Fruit fly (Drosophila melanogaster): ENCODE measurements around the gene CG34355.

The CG34355 gene

DNA sequence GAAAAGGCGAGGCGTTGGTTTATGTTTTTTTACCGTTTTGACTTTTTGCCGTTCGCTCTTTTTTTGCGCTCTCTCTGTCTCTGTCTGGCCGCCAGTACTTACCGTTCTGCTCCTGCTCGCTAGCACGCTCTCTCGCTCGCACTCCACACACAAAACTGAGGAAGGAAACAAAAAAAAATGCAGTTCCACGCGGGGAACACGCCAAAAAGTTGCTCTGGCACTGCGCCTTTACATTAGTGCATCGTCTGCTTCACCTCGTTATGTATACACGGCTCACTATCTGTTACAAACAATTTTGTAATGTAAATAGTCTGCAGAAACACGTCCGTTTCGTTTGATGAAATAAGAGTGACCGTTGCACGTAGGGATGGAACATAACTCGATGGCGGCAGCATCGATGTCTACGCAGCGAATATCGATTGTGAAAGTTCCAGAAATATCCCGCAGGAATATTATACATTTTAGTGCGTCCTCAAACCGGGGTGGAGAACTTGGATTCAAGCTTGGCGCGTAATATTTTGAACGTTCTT is 15.3 kb downstream of the CG34355 start, which contains the start of the genes CG33111 and eIF4G2:
CG33111 (minus strand) TSS at position 359 of the 530 bp plus-strand sequence.
eIF4G2 (minus strand) TSS at position 359 of the 530 bp plus-strand sequence.
- TF ChIP-seq EcR (GFP tag; optimal IDR thresholded peaks at IDR 0.05), result no peak
- peak; percentile 86 for TF ChIP-seq CG8478 (optimal IDR thresholded peaks at IDR 0.05)

DNA sequence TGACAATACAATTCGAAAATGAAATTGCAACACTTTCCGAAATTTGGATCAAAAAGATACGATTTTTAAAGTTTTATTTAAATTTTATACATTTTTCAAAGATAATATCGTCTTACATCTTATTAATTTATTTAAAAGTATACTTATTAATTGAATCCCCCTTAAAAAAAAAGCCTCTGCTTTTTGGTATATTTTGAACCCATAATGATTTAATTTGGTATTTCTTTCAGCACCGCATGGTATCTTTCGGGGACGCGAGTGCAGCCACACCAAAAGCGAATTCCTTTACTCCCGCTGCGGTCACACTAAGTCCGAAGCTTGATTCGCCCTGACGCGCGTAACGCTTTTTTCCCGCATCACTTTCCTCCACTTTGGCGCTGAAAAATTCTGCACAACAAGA is 16.6 kb downstream of the CG34355 start:
- TF ChIP-seq psq (optimal IDR thresholded peaks at IDR 0.05) (no peak), pan (optimal IDR thresholded peaks at IDR 0.05) (no peak), Dll (optimal IDR thresholded peaks at IDR 0.05) (no peak), EcR (GFP tag; optimal IDR thresholded peaks at IDR 0.05) (no peak), usp (GFP tag; optimal IDR thresholded peaks at IDR 0.05) (no peak), CG8478 (optimal IDR thresholded peaks at IDR 0.05) (no peak)

DNA sequence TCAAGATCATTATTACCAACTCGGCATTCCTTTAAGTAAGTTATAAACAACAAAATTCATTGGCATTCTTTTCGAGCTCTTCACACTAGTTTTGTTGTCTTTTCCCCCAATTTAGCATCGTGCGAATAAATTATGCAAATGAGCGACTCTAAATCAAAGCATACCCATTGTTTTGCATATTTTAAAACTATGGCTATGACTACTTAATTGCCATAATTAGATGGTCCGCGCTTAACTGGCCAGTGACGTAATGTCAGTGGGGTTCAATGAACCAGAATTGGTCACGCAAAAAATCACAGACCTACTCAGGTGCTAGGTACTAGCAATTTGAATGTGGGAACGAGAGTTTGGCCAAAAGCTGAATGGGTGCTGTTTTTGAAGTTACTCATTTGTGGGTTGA is 19.3 kb downstream of the CG34355 start:
- no peak for TF ChIP-seq EcR (GFP tag; optimal IDR thresholded peaks at IDR 0.05)
- peak; percentile 36 for TF ChIP-seq pan (optimal IDR thresholded peaks at IDR 0.05)

DNA sequence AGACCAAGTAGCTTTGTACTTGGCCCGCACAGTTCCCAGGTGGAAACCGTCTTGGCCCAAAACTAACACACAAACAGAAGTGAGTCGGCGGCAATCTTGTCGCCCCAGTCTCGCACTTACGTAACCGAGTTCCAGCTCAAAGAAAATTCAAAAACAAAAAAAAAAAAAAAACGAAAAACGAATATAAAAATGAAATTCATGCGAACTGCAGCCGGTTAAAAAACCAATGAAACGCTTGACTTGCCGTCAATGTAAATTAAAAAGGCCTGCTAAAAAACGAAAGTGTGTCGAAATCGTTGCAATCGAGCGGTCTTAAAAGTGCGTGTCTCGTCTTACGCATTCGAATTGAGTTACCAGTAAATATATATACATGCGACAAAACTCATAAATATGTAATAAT is 20.0 kb downstream of the CG34355 start:
- TF ChIP-seq CG8478 (optimal IDR thresholded peaks at IDR 0.05) (no peak), usp (GFP tag; optimal IDR thresholded peaks at IDR 0.05) (no peak), Dll (optimal IDR thresholded peaks at IDR 0.05) (no peak), EcR (GFP tag; optimal IDR thresholded peaks at IDR 0.05) (no peak)

DNA sequence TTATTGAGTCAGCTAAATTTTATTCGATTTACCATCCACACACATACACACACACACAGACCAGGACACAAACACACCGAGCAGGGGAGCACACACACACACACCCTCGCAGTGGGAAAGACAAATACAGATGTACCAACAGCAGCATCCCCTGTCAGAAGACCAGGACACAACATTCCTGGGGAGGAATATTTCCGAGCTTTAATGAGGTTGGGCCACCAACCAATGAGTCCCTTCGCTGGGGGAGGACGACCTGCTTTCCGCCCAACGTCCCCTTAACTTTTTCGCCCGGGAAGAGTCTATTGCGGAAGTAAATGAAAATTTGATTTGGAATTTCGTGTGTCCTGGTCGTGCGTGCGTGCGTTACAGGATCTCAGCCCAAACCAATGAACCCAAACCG is 23.4 kb downstream of the CG34355 start:
- no peak for TF ChIP-seq CG8478 (optimal IDR thresholded peaks at IDR 0.05)
- no peak for TF ChIP-seq pan (optimal IDR thresholded peaks at IDR 0.05)
- TF ChIP-seq Dll (optimal IDR thresholded peaks at IDR 0.05), result no peak
- TF ChIP-seq EcR (GFP tag; optimal IDR thresholded peaks at IDR 0.05), result no peak
- no peak for TF ChIP-seq usp (GFP tag; optimal IDR thresholded peaks at IDR 0.05)
- TF ChIP-seq psq (optimal IDR thresholded peaks at IDR 0.05), result no peak

DNA sequence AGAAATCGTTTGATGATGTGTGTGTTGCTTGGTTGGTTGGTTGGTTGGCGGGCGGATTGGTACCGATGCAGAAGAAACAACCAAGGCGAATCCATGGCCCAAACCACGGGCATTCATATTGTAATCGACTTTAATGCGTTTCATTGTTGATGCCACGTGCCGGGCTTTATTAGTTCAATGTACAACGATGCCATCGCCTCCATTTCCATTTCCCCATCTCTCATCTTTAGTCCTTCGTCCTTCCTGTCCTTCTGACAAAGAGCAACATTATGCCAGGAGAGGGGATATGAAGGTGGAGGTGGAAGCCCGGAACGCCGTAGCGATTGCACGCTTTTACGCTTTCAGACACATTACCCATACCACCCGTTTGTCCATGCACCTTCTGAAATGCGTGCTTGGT is 28.0 kb downstream of the CG34355 start:
- TF ChIP-seq pan (optimal IDR thresholded peaks at IDR 0.05) (no peak), CG8478 (optimal IDR thresholded peaks at IDR 0.05) (no peak), psq (optimal IDR thresholded peaks at IDR 0.05) (no peak), EcR (GFP tag; optimal IDR thresholded peaks at IDR 0.05) (no peak), usp (GFP tag; optimal IDR thresholded peaks at IDR 0.05) (no peak), Dll (optimal IDR thresholded peaks at IDR 0.05) (no peak)

DNA sequence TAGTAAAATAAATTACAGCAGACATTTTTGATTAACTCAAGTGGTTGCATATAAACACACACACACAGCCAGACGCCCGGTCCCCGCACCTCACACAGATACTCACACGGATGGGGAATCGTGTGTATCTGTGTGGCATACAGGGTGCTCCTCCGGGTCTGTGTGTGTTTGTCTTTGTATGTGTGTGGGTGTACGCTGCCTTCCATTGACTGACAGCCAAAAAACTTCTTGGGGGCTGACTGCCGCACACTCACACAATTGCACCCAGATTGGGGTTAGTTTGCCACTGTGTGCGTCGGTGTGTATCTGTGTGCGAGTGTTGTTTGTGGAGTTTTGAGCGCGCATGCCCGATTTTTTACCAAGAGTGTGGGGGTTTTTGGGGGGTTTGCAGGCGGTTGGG is 42.4 kb downstream of the CG34355 start:
- no peak for TF ChIP-seq EcR (GFP tag; optimal IDR thresholded peaks at IDR 0.05)
- TF ChIP-seq CG8478 (optimal IDR thresholded peaks at IDR 0.05), result no peak
- TF ChIP-seq Dll (optimal IDR thresholded peaks at IDR 0.05), result no peak
- no peak for TF ChIP-seq psq (optimal IDR thresholded peaks at IDR 0.05)
- TF ChIP-seq pan (optimal IDR thresholded peaks at IDR 0.05), result no peak
- TF ChIP-seq usp (GFP tag; optimal IDR thresholded peaks at IDR 0.05), result no peak

DNA sequence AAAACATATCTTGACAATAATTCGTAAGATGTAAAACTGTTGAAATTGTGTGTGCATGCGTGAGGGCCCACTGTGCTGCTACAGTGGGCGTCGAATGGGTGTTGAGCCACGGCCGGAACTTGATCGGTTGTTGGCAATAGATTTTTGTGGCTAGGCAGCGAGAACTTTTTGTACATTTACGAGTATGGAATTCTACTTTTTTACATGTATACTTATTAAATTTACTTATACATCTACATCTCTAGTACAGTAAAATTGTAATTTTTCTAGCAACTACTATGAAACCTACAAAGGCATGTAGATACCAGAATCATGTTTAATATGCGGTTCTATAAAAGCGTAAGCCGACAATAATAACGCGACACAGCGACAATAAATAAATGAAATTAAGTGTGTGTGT is 45.9 kb downstream of the CG34355 start:
- TF ChIP-seq Dll (optimal IDR thresholded peaks at IDR 0.05) (no peak), EcR (GFP tag; optimal IDR thresholded peaks at IDR 0.05) (no peak), pan (optimal IDR thresholded peaks at IDR 0.05) (no peak), psq (optimal IDR thresholded peaks at IDR 0.05) (no peak), CG8478 (optimal IDR thresholded peaks at IDR 0.05) (no peak), usp (GFP tag; optimal IDR thresholded peaks at IDR 0.05) (no peak)

DNA sequence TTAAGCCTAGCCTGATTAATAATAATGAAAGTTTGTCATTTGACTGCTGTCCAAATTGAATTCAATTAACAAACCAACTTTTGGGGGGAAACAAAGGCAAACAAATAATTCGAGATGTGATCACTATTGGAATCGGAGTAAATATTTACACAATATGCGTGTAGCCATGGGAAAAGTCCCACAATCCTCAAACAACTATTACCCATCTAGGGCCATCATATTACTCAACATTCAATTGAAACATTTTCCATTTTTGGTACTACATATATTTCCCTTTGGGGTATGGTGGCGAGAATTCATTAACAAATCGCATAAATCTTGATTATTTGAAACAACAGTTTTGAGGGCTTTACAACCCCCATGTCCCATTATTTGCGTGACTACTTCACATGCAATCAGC is 63.5 kb downstream of the CG34355 start:
- TF ChIP-seq Dll (optimal IDR thresholded peaks at IDR 0.05), result no peak
- no peak for TF ChIP-seq pan (optimal IDR thresholded peaks at IDR 0.05)
- TF ChIP-seq CG8478 (optimal IDR thresholded peaks at IDR 0.05), result no peak
- TF ChIP-seq EcR (GFP tag; optimal IDR thresholded peaks at IDR 0.05), result no peak
- TF ChIP-seq usp (GFP tag; optimal IDR thresholded peaks at IDR 0.05), result no peak
- TF ChIP-seq psq (optimal IDR thresholded peaks at IDR 0.05), result no peak

DNA sequence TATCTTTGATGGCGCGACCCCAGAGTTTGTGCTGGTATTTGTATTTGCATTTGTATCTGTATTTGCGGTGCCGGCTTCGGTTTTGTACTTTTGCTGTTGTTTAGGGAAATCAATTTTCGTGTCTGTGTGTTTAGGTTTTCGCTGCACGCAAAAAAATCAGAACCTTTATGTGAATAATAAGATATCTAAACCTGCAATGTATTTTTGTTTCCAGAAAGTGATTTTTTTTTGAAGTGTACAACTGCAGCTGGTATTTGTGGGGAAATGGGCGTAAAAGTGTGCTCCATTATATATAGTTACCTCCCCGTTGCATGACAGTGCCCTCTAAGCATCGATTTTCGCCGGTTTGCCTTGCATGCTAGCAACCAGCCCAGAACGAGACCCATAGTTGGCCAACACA is 64.2 kb downstream of the CG34355 start:
- TF ChIP-seq usp (GFP tag; optimal IDR thresholded peaks at IDR 0.05) (no peak), Dll (optimal IDR thresholded peaks at IDR 0.05) (no peak), EcR (GFP tag; optimal IDR thresholded peaks at IDR 0.05) (no peak), pan (optimal IDR thresholded peaks at IDR 0.05) (no peak), CG8478 (optimal IDR thresholded peaks at IDR 0.05) (no peak), psq (optimal IDR thresholded peaks at IDR 0.05) (no peak)

DNA sequence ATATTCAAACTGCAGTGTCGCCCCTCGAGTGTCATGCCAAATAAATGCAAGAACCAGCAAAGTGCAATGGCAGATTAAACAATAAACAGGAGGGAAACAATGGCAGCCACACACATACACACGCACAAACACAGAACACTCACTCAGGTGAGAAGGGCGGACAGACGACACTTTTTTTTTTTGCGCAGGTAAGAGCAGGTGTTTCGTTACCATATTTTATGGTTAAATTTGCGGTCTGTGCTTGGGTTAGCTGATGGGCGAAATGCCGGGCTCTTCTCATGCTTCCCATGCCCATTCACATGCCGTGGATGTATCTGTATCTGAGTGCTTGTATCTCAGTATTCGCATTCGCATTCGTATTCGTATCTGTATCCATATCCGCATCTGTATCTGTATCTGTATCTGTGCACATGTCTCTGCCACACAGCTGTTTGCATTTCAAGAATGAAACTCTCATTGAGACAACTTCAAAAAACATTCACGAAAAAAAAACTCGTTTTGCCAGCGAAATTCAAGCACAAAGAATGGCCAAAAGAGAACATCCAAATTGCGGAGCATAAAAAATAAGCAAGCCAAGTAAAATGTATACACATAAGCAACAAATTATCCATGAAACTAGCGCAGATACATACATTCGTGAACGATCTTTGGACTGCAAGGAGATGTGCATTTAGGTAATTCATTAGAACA is 65.7 kb downstream of the CG34355 start:
- TF ChIP-seq EcR (GFP tag; optimal IDR thresholded peaks at IDR 0.05), result no peak
- no peak for TF ChIP-seq pan (optimal IDR thresholded peaks at IDR 0.05)
- TF ChIP-seq psq (optimal IDR thresholded peaks at IDR 0.05), result no peak
- TF ChIP-seq CG8478 (optimal IDR thresholded peaks at IDR 0.05), result no peak
- no peak for TF ChIP-seq Dll (optimal IDR thresholded peaks at IDR 0.05)
- TF ChIP-seq usp (GFP tag; optimal IDR thresholded peaks at IDR 0.05), result no peak

DNA sequence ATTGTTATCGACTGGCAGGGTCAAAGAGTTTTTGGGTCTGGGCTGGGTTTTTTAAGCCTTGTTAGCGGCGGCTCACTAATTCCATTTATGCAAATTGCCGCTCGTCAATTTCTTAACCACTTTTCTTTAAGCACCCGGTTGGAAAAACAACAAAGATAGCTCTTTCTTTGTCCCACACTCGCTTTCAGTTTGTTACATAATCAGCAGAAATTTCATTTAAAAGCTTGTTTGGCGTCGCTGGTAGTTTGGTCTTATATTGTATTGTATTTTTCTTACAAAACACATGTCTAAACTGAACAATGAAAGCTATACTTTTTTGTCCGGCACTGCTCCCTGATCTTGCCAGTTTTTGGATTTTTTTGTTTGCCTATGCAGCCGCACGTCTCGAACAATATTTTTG is 66.3 kb downstream of the CG34355 start:
- TF ChIP-seq EcR (GFP tag; optimal IDR thresholded peaks at IDR 0.05) (no peak), CG8478 (optimal IDR thresholded peaks at IDR 0.05) (no peak)

DNA sequence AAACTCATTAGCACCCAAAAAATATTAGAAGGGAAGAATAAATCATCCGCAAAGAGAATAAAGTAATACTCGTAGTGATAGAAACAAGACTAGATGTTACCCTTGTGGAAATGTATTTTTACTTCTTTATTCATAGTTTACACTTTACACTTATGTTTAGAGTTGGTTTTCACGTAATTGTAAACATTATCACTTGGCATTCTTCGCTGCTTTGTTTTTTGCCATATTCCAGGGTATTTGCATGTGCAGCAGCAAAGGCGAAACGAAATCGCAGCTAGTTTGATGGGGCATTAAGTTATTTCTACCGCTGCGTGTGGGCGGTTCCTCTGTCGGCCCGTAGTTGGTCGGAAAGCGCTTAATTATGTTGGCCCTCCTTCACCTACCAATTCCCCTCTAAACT is 68.1 kb downstream of the CG34355 start:
- TF ChIP-seq usp (GFP tag; optimal IDR thresholded peaks at IDR 0.05), result no peak
- no peak for TF ChIP-seq EcR (GFP tag; optimal IDR thresholded peaks at IDR 0.05)
- no peak for TF ChIP-seq Dll (optimal IDR thresholded peaks at IDR 0.05)
- no peak for TF ChIP-seq psq (optimal IDR thresholded peaks at IDR 0.05)
- no peak for TF ChIP-seq pan (optimal IDR thresholded peaks at IDR 0.05)
- no peak for TF ChIP-seq CG8478 (optimal IDR thresholded peaks at IDR 0.05)

Data from whole organism.